Worm (Caenorhabditis elegans) whole organism, L1 larva: ENCODE measurements around the gene C29F7.3.

Experiments used
- aly-2 ChIP-seq: fragments of 150-350 bp; optimal IDR thresholded peaks from 2 replicates; lab custom pipeline; 2014; ENCODE audit warnings: missing biosample characterization, missing genetic modification characterization
- ets-5 ChIP-seq: fragments of 200-800 bp; sonication (Bioruptor generic); IDR thresholded peaks from 2 replicates; pipeline ENCODE4 v1.3.6; 2022; ENCODE audit warnings: missing genetic modification characterization, missing compliant biosample characterization
- nhr-76 ChIP-seq: sonication (generic microtip); optimal IDR thresholded peaks from 2 replicates; lab custom pipeline; 2017; ENCODE audit warnings: missing biosample characterization, missing genetic modification characterization
- pax-3 ChIP-seq: fragments of 200-800 bp; sonication (Bioruptor generic); optimal IDR thresholded peaks from 2 replicates; lab custom pipeline; 2018; ENCODE audit warnings: mild to moderate bottlenecking, missing genetic modification characterization, moderate library complexity, missing compliant biosample characterization
- unc-62 ChIP-seq: fragments of 150-350 bp; optimal IDR thresholded peaks from 2 replicates; lab custom pipeline; 2014; ENCODE audit warnings: missing biosample characterization, missing genetic modification reagents, missing genetic modification characterization

ce11 chrX:13414974-13415373 lies 4.8 kb downstream of the C29F7.3 start:
- TF ChIP-seq pax-3 (tag; lab: Kevin White, UChicago) (no peak), unc-62 (GFP tag; lab: Kevin White, UChicago) (no peak), ets-5 (GFP tag; lab: Robert Waterston, UW) (no peak), nhr-76 (tag; lab: Kevin White, UChicago) (no peak), aly-2 (no peak)
